Fruit fly (Drosophila melanogaster) whole organism, embryonic: ENCODE measurements around the gene Muc68Ca.

Experiments
- Atf3 ChIP-seq: fragments of 200-800 bp; sonication (Bioruptor generic); optimal IDR thresholded peaks from 3 replicates; lab custom pipeline; 2016; ENCODE audit warnings: missing biosample characterization, missing genetic modification characterization
- Atf6 ChIP-seq: fragments of 200-800 bp; sonication (Bioruptor generic); IDR thresholded peaks from 2 replicates; pipeline ENCODE4 v1.3.6; 2022; ENCODE audit warnings: missing biosample characterization, missing genetic modification characterization
- Awh ChIP-seq: fragments of 200-800 bp; sonication (Bioruptor generic); IDR thresholded peaks from 2 replicates; pipeline ENCODE4, ENCODE4 v1.3.6; 2022; ENCODE audit warnings: missing biosample characterization, missing genetic modification characterization
- CG10274 ChIP-seq: fragments of 200-800 bp; sonication (Bioruptor generic); optimal IDR thresholded peaks from 3 replicates; lab custom pipeline; 2017; ENCODE audit warnings: missing biosample characterization, mild to moderate bottlenecking, missing genetic modification characterization
- CG10654 ChIP-seq: fragments of 200-800 bp; sonication (Bioruptor generic); optimal IDR thresholded peaks from 2 replicates; lab custom pipeline; 2016; ENCODE audit warnings: missing biosample characterization, missing genetic modification characterization
- CG12391 ChIP-seq: fragments of 200-800 bp; sonication (Bioruptor generic); optimal IDR thresholded peaks from 3 replicates; lab custom pipeline; 2018; ENCODE audit warnings: missing biosample characterization, mild to moderate bottlenecking, missing genetic modification characterization, moderate library complexity
- CG12744 ChIP-seq: fragments of 200-800 bp; sonication (Bioruptor generic); optimal IDR thresholded peaks from 2 replicates; lab custom pipeline; 2016; ENCODE audit warnings: missing biosample characterization, missing genetic modification characterization
- CG13123 ChIP-seq: fragments of 200-800 bp; sonication (Bioruptor generic); optimal IDR thresholded peaks from 2 replicates; lab custom pipeline; 2016; ENCODE audit warnings: missing biosample characterization, missing genetic modification characterization
- CG13296 ChIP-seq: fragments of 200-800 bp; sonication (Bioruptor generic); optimal IDR thresholded peaks from 3 replicates; lab custom pipeline; 2018; ENCODE audit warnings: missing biosample characterization, mild to moderate bottlenecking, missing genetic modification characterization
- CG15269 ChIP-seq: fragments of 200-800 bp; sonication (Bioruptor generic); optimal IDR thresholded peaks from 2 replicates; lab custom pipeline; 2018; ENCODE audit warnings: missing biosample characterization, mild to moderate bottlenecking, missing genetic modification characterization, moderate library complexity
- CG15514 ChIP-seq: fragments of 200-800 bp; sonication (Bioruptor generic); optimal IDR thresholded peaks from 3 replicates; lab custom pipeline; 2017; ENCODE audit warnings: missing biosample characterization, missing genetic modification characterization, mild to moderate bottlenecking, moderate library complexity, missing genetic modification reagents
- CG17361 ChIP-seq: fragments of 200-800 bp; sonication (Bioruptor generic); IDR thresholded peaks from 3 replicates; pipeline ENCODE4 v1.3.6; 2022; ENCODE audit warnings: missing biosample characterization, missing genetic modification characterization
- CG17612 ChIP-seq: fragments of 200-800 bp; sonication (Bioruptor generic); IDR thresholded peaks from 2 replicates; pipeline ENCODE4 v1.3.6; 2022; ENCODE audit warnings: missing biosample characterization, missing genetic modification characterization
- CG1792 ChIP-seq: fragments of 200-800 bp; sonication (Bioruptor generic); optimal IDR thresholded peaks from 2 replicates; lab custom pipeline; 2016; ENCODE audit warnings: missing biosample characterization, missing genetic modification characterization
- CG18599 ChIP-seq: fragments of 200-800 bp; sonication (Bioruptor generic); optimal IDR thresholded peaks from 3 replicates; lab custom pipeline; 2017; ENCODE audit warnings: missing biosample characterization, missing genetic modification characterization, mild to moderate bottlenecking, moderate library complexity, missing genetic modification reagents
- CG2120 ChIP-seq: fragments of 200-800 bp; sonication (Bioruptor generic); optimal IDR thresholded peaks from 3 replicates; lab custom pipeline; 2016; ENCODE audit warnings: missing biosample characterization, missing genetic modification characterization
- CG3281 ChIP-seq: fragments of 200-800 bp; sonication (Bioruptor generic); optimal IDR thresholded peaks from 3 replicates; lab custom pipeline; 2017; ENCODE audit warnings: missing biosample characterization, mild to moderate bottlenecking, missing genetic modification characterization
- CG4360 ChIP-seq: fragments of 200-800 bp; sonication (Bioruptor generic); IDR thresholded peaks from 2 replicates; pipeline ENCODE4 v1.3.6; 2022; ENCODE audit warnings: missing biosample characterization, missing genetic modification characterization
- CG4730 ChIP-seq: fragments of 200-800 bp; sonication (Bioruptor generic); IDR thresholded peaks from 2 replicates; pipeline ENCODE4 v1.3.6; 2022; ENCODE audit warnings: missing biosample characterization, missing genetic modification characterization
- CG6765 ChIP-seq: fragments of 200-800 bp; sonication (Bioruptor generic); optimal IDR thresholded peaks from 3 replicates; lab custom pipeline; 2017; ENCODE audit warnings: missing biosample characterization, mild to moderate bottlenecking, missing genetic modification characterization
- CG6791 ChIP-seq: fragments of 200-800 bp; sonication (Bioruptor generic); IDR thresholded peaks from 3 replicates; pipeline ENCODE4 v1.3.6; 2022; ENCODE audit warnings: missing biosample characterization, missing genetic modification characterization; ENCODE audit not compliant: partially characterized antibody
- CTCF ChIP-seq: fragments of 200-800 bp; sonication (Bioruptor generic); optimal IDR thresholded peaks from 2 replicates; lab custom pipeline; 2017; ENCODE audit warnings: missing biosample characterization, mild to moderate bottlenecking, missing genetic modification characterization, moderate library complexity
- Dad ChIP-seq: fragments of 200-800 bp; sonication (Bioruptor generic); optimal IDR thresholded peaks from 3 replicates; lab custom pipeline; 2016; ENCODE audit warnings: missing biosample characterization, missing genetic modification characterization
- Dll ChIP-seq: fragments of 200-800 bp; sonication (Bioruptor generic); IDR thresholded peaks from 4 replicates; pipeline ENCODE4 v1.3.6; 2022; ENCODE audit warnings: missing biosample characterization, missing genetic modification characterization; ENCODE audit not compliant: partially characterized antibody
- Gug ChIP-seq: fragments of 200-800 bp; sonication (Bioruptor generic); IDR thresholded peaks from 4 replicates; pipeline ENCODE4 v1.3.6; 2022; ENCODE audit warnings: missing biosample characterization, missing genetic modification characterization
- HLH54F ChIP-seq: fragments of 200-800 bp; sonication (Bioruptor generic); optimal IDR thresholded peaks from 3 replicates; lab custom pipeline; 2016; ENCODE audit warnings: missing biosample characterization, missing genetic modification characterization
- Hmr ChIP-seq: fragments of 200-800 bp; sonication (Bioruptor generic); optimal IDR thresholded peaks from 3 replicates; lab custom pipeline; 2017; ENCODE audit warnings: mild to moderate bottlenecking, missing biosample characterization, missing genetic modification reagents, missing genetic modification characterization
- Hsf ChIP-seq: fragments of 200-800 bp; sonication (Bioruptor generic); optimal IDR thresholded peaks from 3 replicates; lab custom pipeline; 2016; ENCODE audit warnings: missing biosample characterization, missing genetic modification characterization
- Jarid2 ChIP-seq: fragments of 200-800 bp; sonication (Bioruptor generic); optimal IDR thresholded peaks from 3 replicates; lab custom pipeline; 2017; ENCODE audit warnings: mild to moderate bottlenecking, missing biosample characterization, missing genetic modification reagents, missing genetic modification characterization
- Meics ChIP-seq: fragments of 200-800 bp; sonication (Bioruptor generic); optimal IDR thresholded peaks from 2 replicates; lab custom pipeline; 2017; ENCODE audit warnings: missing biosample characterization, mild to moderate bottlenecking, missing genetic modification characterization
- Mrtf ChIP-seq: fragments of 200-800 bp; sonication (Bioruptor generic); IDR thresholded peaks from 3 replicates; pipeline ENCODE4 v1.3.6; 2022; ENCODE audit warnings: missing biosample characterization, missing genetic modification characterization
- bcd ChIP-seq: fragments of 200-800 bp; sonication (Bioruptor generic); optimal IDR thresholded peaks from 2 replicates; lab custom pipeline; 2017; ENCODE audit warnings: missing biosample characterization, mild to moderate bottlenecking, missing genetic modification characterization
- caup ChIP-seq: fragments of 200-800 bp; sonication (Bioruptor generic); optimal IDR thresholded peaks from 3 replicates; lab custom pipeline; 2017; ENCODE audit warnings: missing biosample characterization, mild to moderate bottlenecking, missing genetic modification characterization, moderate library complexity; ENCODE audit not compliant: severe bottlenecking
- dan ChIP-seq: fragments of 200-800 bp; sonication (Bioruptor generic); IDR thresholded peaks from 2 replicates; pipeline ENCODE4 v1.3.6; 2022; ENCODE audit warnings: missing biosample characterization, missing genetic modification characterization
- exex ChIP-seq: fragments of 200-800 bp; sonication (Bioruptor generic); optimal IDR thresholded peaks from 4 replicates; lab custom pipeline; 2018; ENCODE audit warnings: missing biosample characterization, mild to moderate bottlenecking, missing genetic modification characterization, moderate library complexity
- fd3F ChIP-seq: fragments of 200-800 bp; sonication (Bioruptor generic); optimal IDR thresholded peaks from 2 replicates; lab custom pipeline; 2018; ENCODE audit warnings: missing biosample characterization, mild to moderate bottlenecking, missing genetic modification characterization, moderate library complexity
- gfzf ChIP-seq: fragments of 200-800 bp; sonication (Bioruptor generic); optimal IDR thresholded peaks from 2 replicates; lab custom pipeline; 2016; ENCODE audit warnings: missing biosample characterization, mild to moderate bottlenecking, missing genetic modification characterization, moderate library complexity
- hb ChIP-seq: fragments of 200-800 bp; sonication (Bioruptor generic); IDR thresholded peaks from 3 replicates; pipeline ENCODE4 v1.3.6; 2022; ENCODE audit warnings: missing biosample characterization, missing genetic modification characterization; ENCODE audit not compliant: partially characterized antibody
- hbn ChIP-seq: fragments of 200-800 bp; sonication (Bioruptor generic); IDR thresholded peaks from 2 replicates; pipeline ENCODE4 v1.3.6; 2022; ENCODE audit warnings: missing biosample characterization, missing genetic modification characterization; ENCODE audit not compliant: partially characterized antibody
- inv ChIP-seq: fragments of 200-800 bp; sonication (Bioruptor generic); IDR thresholded peaks from 2 replicates; pipeline ENCODE4 v1.3.6; 2022; ENCODE audit warnings: missing biosample characterization, missing genetic modification characterization; ENCODE audit not compliant: partially characterized antibody
- lab ChIP-seq: fragments of 200-800 bp; sonication (Bioruptor generic); optimal IDR thresholded peaks from 3 replicates; lab custom pipeline; 2017; ENCODE audit warnings: missing biosample characterization, missing genetic modification characterization, mild to moderate bottlenecking, moderate library complexity, missing genetic modification reagents
- mam ChIP-seq: fragments of 200-800 bp; sonication (Bioruptor generic); optimal IDR thresholded peaks from 3 replicates; lab custom pipeline; 2016; ENCODE audit warnings: missing biosample characterization, missing genetic modification characterization
- nerfin-2 ChIP-seq: fragments of 200-800 bp; sonication (Bioruptor generic); IDR thresholded peaks from 2 replicates; pipeline ENCODE4 v1.3.6; 2022; ENCODE audit warnings: missing biosample characterization, missing genetic modification characterization; ENCODE audit not compliant: partially characterized antibody
- prd ChIP-seq, 3 experiments: fragments of >200 bp in 2 of 3; fragments of 200-800 bp in 1 of 3; sonication (Bioruptor generic) in 1 of 3; optimal IDR thresholded peaks in 2 of 3; IDR thresholded peaks in 1 of 3; 2 replicates in 2 of 3; 3 replicates in 1 of 3; pipeline versions ENCODE4 v1.3.6 to Lab custom; 2017 to 2022; ENCODE audit warnings: missing biosample characterization in 1 of 3, missing genetic modification characterization in 1 of 3
- sens ChIP-seq: fragments of 200-800 bp; sonication (Bioruptor generic); peaks from one replicate; lab custom pipeline; 2016; ENCODE audit warnings: missing biosample characterization, missing genetic modification characterization
- zfh1 ChIP-seq: fragments of 200-800 bp; sonication (Bioruptor generic); IDR thresholded peaks from 3 replicates; pipeline ENCODE4 v1.3.6; 2022; ENCODE audit warnings: missing biosample characterization, missing genetic modification characterization

Muc68Ca gene

dm6 chr3L:11579919-11580318 is 40.0 kb downstream of the Muc68Ca start, which contains the start of gene CG43390 (continued):
- TF ChIP-seq CG10654 (GFP tag; lab: Kevin White, UChicago) (no peak), hbn (GFP tag; lab: Robert Waterston, UW) (no peak), Meics (no peak), dan (GFP tag; lab: Robert Waterston, UW) (no peak), Dll (GFP tag; lab: Robert Waterston, UW) (no peak), Dad (GFP tag; lab: Kevin White, UChicago) (no peak), CG12391 (tag; lab: Kevin White, UChicago) (peak; percentile 5), lab (peak; percentile 88), CG17361 (GFP tag; lab: Robert Waterston, UW) (peak; percentile 40; the same call in 1 of the 3 replicates), CG6791 (GFP tag; lab: Robert Waterston, UW) (no peak), Jarid2 (peak; percentile 2), prd (optimal IDR thresholded peaks at IDR 0.05; lab: Kevin White, UChicago) (no peak), prd (GFP tag; IDR thresholded peaks at IDR 0.05; lab: Robert Waterston, UW) (no peak), Hsf (GFP tag; lab: Kevin White, UChicago) (no peak), HLH54F (no peak), Gug (no peak), Awh (no peak; the same call in 1 of the 2 replicates), bcd (GFP tag; lab: Kevin White, UChicago) (peak; percentile 29), zfh1 (GFP tag; lab: Robert Waterston, UW) (no peak), nerfin-2 (GFP tag; lab: Robert Waterston, UW) (no peak), CG13123 (GFP tag; lab: Kevin White, UChicago) (no peak), CG17612 (GFP tag; lab: Robert Waterston, UW) (no peak), gfzf (no peak), exex (peak; percentile 40), hb (no peak)

dm6 chr3L:11578847-11579246 is 41.1 kb downstream of the Muc68Ca start:
- TF ChIP-seq CG12744 (GFP tag; lab: Kevin White, UChicago) (no peak), CG10274 (GFP tag; lab: Kevin White, UChicago) (no peak), CTCF (GFP tag; lab: Kevin White, UChicago) (peak; percentile 74)
- TF ChIP-seq, all 482 proteins: peak for 1

dm6 chr3L:11578211-11578673 is 41.7 kb downstream of the Muc68Ca start, which contains the start of gene CG33270:
Gene CG33270 (minus strand): TSS chr3L:11578623.
- TF ChIP-seq CG4360 (GFP tag; lab: Robert Waterston, UW) (peak; percentile 67), mam (GFP tag; lab: Kevin White, UChicago) (no peak), Mrtf (GFP tag; lab: Robert Waterston, UW) (peak; percentile 54; the same call in 1 of the 3 replicates), inv (GFP tag; lab: Robert Waterston, UW) (no peak)

- TF ChIP-seq Atf3 (GFP tag; lab: Kevin White, UChicago) (no peak), CG2120 (GFP tag; lab: Kevin White, UChicago) (peak; percentile 13), Atf6 (GFP tag; lab: Robert Waterston, UW) (no peak), lab (peak; percentile 50), Meics (peak; percentile 31), Hmr (GFP tag; lab: Kevin White, UChicago) (peak; percentile 41), sens (GFP tag; lab: Kevin White, UChicago) (peak; percentile 12), CG15269 (tag; lab: Kevin White, UChicago) (peak; percentile 7), fd3F (GFP tag; lab: Kevin White, UChicago) (peak; percentile 24), CG1792 (GFP tag; lab: Kevin White, UChicago) (no peak), caup (peak; percentile 16), CG15514 (GFP tag; lab: Kevin White, UChicago) (peak; percentile 40), CG18599 (GFP tag; lab: Kevin White, UChicago) (peak; percentile 31), CG4730 (GFP tag; lab: Robert Waterston, UW) (no peak), CG13296 (GFP tag; lab: Kevin White, UChicago) (peak; percentile 2), CG3281 (GFP tag; lab: Kevin White, UChicago) (peak; percentile 31), CG6765 (GFP tag; lab: Kevin White, UChicago) (peak; percentile 31)
Measured at dm6 chr3L:11577395-11577794, 42.5 kb downstream of the Muc68Ca start, which contains the start of gene CG33271. Gene CG33271 (minus strand): TSS chr3L:11577495.
